Fruit fly (Drosophila melanogaster) whole organism, pupa: ENCODE measurements around the gene CG42811.

Experiments used
- CG10348 ChIP-seq: fragments of 200-800 bp; sonication (Bioruptor generic); IDR thresholded peaks from 2 replicates; pipeline ENCODE4 v1.3.6; 2022; ENCODE audit warnings: missing biosample characterization, missing genetic modification characterization
- CG12605 ChIP-seq: fragments of 200-800 bp; sonication (Bioruptor generic); IDR thresholded peaks from 2 replicates; pipeline ENCODE4 v1.3.6; 2022; ENCODE audit warnings: missing biosample characterization, missing genetic modification characterization
- CG13204 ChIP-seq: fragments of 200-800 bp; sonication (Bioruptor generic); optimal IDR thresholded peaks from 2 replicates; lab custom pipeline; 2018; ENCODE audit warnings: missing biosample characterization, mild to moderate bottlenecking, missing genetic modification characterization, moderate library complexity
- CG14655 ChIP-seq: fragments of 200-800 bp; sonication (Bioruptor generic); optimal IDR thresholded peaks from 3 replicates; lab custom pipeline; 2017; ENCODE audit warnings: mild to moderate bottlenecking, missing biosample characterization, missing genetic modification reagents, missing genetic modification characterization
- CG15710 ChIP-seq: fragments of 200-800 bp; sonication (Bioruptor generic); optimal IDR thresholded peaks from 2 replicates; lab custom pipeline; 2018; ENCODE audit warnings: missing biosample characterization, mild to moderate bottlenecking, missing genetic modification characterization, moderate library complexity
- CG17806 ChIP-seq: fragments of 200-800 bp; sonication (Bioruptor generic); optimal IDR thresholded peaks from 2 replicates; lab custom pipeline; 2018; ENCODE audit warnings: missing biosample characterization, mild to moderate bottlenecking, missing genetic modification characterization, moderate library complexity
- CG32121 ChIP-seq: fragments of 200-800 bp; sonication (Bioruptor generic); IDR thresholded peaks from 2 replicates; pipeline ENCODE4 v1.3.6; 2022; ENCODE audit warnings: missing biosample characterization, missing genetic modification characterization
- CG34367 ChIP-seq: fragments of 200-800 bp; sonication (Bioruptor generic); optimal IDR thresholded peaks from 2 replicates; lab custom pipeline; 2018; ENCODE audit warnings: missing biosample characterization, mild to moderate bottlenecking, missing genetic modification characterization
- CG4496 ChIP-seq: fragments of 200-800 bp; sonication (Bioruptor generic); IDR thresholded peaks from 3 replicates; pipeline ENCODE4 v1.3.6; 2022; ENCODE audit warnings: missing biosample characterization, missing genetic modification characterization
- CG8159 ChIP-seq: fragments of 200-800 bp; sonication (Bioruptor generic); optimal IDR thresholded peaks from 3 replicates; lab custom pipeline; 2018; ENCODE audit warnings: missing biosample characterization, mild to moderate bottlenecking, missing genetic modification characterization, moderate library complexity
- CG8301 ChIP-seq: fragments of 200-800 bp; sonication (Bioruptor generic); optimal IDR thresholded peaks from 2 replicates; lab custom pipeline; 2018; ENCODE audit warnings: missing biosample characterization, mild to moderate bottlenecking, missing genetic modification characterization
- CG9948 ChIP-seq: fragments of 200-800 bp; sonication (Bioruptor generic); optimal IDR thresholded peaks from 2 replicates; lab custom pipeline; 2018; ENCODE audit warnings: missing biosample characterization, mild to moderate bottlenecking, missing genetic modification characterization, moderate library complexity
- D1 ChIP-seq: fragments of 200-800 bp; sonication (Bioruptor generic); optimal IDR thresholded peaks from 2 replicates; lab custom pipeline; 2018; ENCODE audit warnings: missing biosample characterization, mild to moderate bottlenecking, missing genetic modification characterization, moderate library complexity
- EcR ChIP-seq: fragments of 200-800 bp; sonication (Bioruptor generic); optimal IDR thresholded peaks from 3 replicates; lab custom pipeline; 2019; ENCODE audit warnings: missing biosample characterization, missing genetic modification characterization, mild to moderate bottlenecking, moderate library complexity, missing genetic modification reagents
- Ets98B ChIP-seq: fragments of 200-800 bp; sonication (Bioruptor generic); IDR thresholded peaks from 2 replicates; pipeline ENCODE4 v1.3.6; 2022; ENCODE audit warnings: missing biosample characterization, missing genetic modification characterization
- Pif1A ChIP-seq: fragments of 200-800 bp; sonication (Bioruptor generic); optimal IDR thresholded peaks from 3 replicates; lab custom pipeline; 2016; ENCODE audit warnings: missing biosample characterization, missing genetic modification characterization
- Pif1B ChIP-seq: fragments of 200-800 bp; sonication (Bioruptor generic); optimal IDR thresholded peaks from 3 replicates; lab custom pipeline; 2016; ENCODE audit warnings: missing biosample characterization, missing genetic modification characterization
- Snoo ChIP-seq: fragments of 200-800 bp; sonication (Bioruptor generic); optimal IDR thresholded peaks from 3 replicates; lab custom pipeline; 2017; ENCODE audit warnings: missing biosample characterization, mild to moderate bottlenecking, missing genetic modification characterization, inconsistent platforms
- fd96Ca ChIP-seq: fragments of 200-800 bp; sonication (Bioruptor generic); IDR thresholded peaks from 3 replicates; pipeline ENCODE4 v1.3.6; 2022; ENCODE audit warnings: missing biosample characterization, missing genetic modification characterization
- gl ChIP-seq: fragments of 200-800 bp; sonication (Bioruptor generic); optimal IDR thresholded peaks from 2 replicates; lab custom pipeline; 2018; ENCODE audit warnings: missing biosample characterization, mild to moderate bottlenecking, missing genetic modification characterization
- rn ChIP-seq: fragments of 200-800 bp; sonication (Bioruptor generic); IDR thresholded peaks from 2 replicates; pipeline ENCODE4 v1.3.6; 2022; ENCODE audit warnings: missing biosample characterization, missing genetic modification characterization

CG42811 gene

dm6 chr3R:24367120-24367519, at the start of gene CG42811:
Gene CG42811 (minus strand): TSS chr3R:24367220.
- no peak for TF ChIP-seq Pif1A (GFP tag; lab: Kevin White, UChicago)
- TF ChIP-seq CG14655 = no peak
- no peak for TF ChIP-seq CG4496 (GFP tag; lab: Robert Waterston, UW)
- TF ChIP-seq CG34367 (tag; lab: Kevin White, UChicago) = no peak
- TF ChIP-seq D1 (tag; lab: Kevin White, UChicago) = no peak
- TF ChIP-seq Snoo = no peak
- no peak for TF ChIP-seq CG15710 (tag; lab: Kevin White, UChicago)
- no peak for TF ChIP-seq CG10348 (GFP tag; lab: Robert Waterston, UW)
- no peak for TF ChIP-seq CG32121 (GFP tag; lab: Robert Waterston, UW)
- TF ChIP-seq Pif1B (GFP tag; lab: Kevin White, UChicago) = no peak
- TF ChIP-seq gl = no peak
- TF ChIP-seq fd96Ca (GFP tag; lab: Robert Waterston, UW) = no peak
- no peak for TF ChIP-seq EcR
- no peak for TF ChIP-seq CG13204 (GFP tag; lab: Kevin White, UChicago)
- no peak for TF ChIP-seq CG9948 (tag; lab: Kevin White, UChicago)
- TF ChIP-seq Ets98B (GFP tag; lab: Robert Waterston, UW) = no peak
- TF ChIP-seq, all 21 proteins: peak for 0

- TF ChIP-seq Ets98B (GFP tag; lab: Robert Waterston, UW) (no peak), CG32121 (GFP tag; lab: Robert Waterston, UW) (no peak), gl (no peak), CG8301 (no peak), CG9948 (tag; lab: Kevin White, UChicago) (no peak), CG14655 (no peak), rn (GFP tag; lab: Robert Waterston, UW) (no peak), fd96Ca (GFP tag; lab: Robert Waterston, UW) (no peak), CG8159 (no peak), CG10348 (GFP tag; lab: Robert Waterston, UW) (no peak), CG13204 (GFP tag; lab: Kevin White, UChicago) (no peak), CG15710 (tag; lab: Kevin White, UChicago) (no peak), D1 (tag; lab: Kevin White, UChicago) (no peak), CG12605 (GFP tag; lab: Robert Waterston, UW) (no peak), Pif1B (GFP tag; lab: Kevin White, UChicago) (no peak), CG17806 (tag; lab: Kevin White, UChicago) (no peak), EcR (no peak), Pif1A (GFP tag; lab: Kevin White, UChicago) (no peak)
Observed at dm6 chr3R:24392207-24392939, 25.4 kb upstream of the CG42811 start, which contains the start of gene CG13616. Gene CG13616 (plus strand): TSS chr3R:24392889.

- TF ChIP-seq CG17806 (tag; lab: Kevin White, UChicago) (no peak), CG4496 (GFP tag; lab: Robert Waterston, UW) (no peak), Snoo (no peak), Ets98B (GFP tag; lab: Robert Waterston, UW) (no peak), CG15710 (tag; lab: Kevin White, UChicago) (no peak), gl (no peak)
- TF ChIP-seq, all 21 proteins: peak for 0
Observed at dm6 chr3R:24390239-24390638, 23.2 kb upstream of the CG42811 start, which contains the start of the genes CG5768 and CG13615. Gene CG5768 (minus strand): TSS chr3R:24390339. Gene CG13615 (plus strand): TSS chr3R:24390518.

dm6 chr3R:24386434-24386833, 19.4 kb upstream of the CG42811 start:
- TF ChIP-seq CG32121 (GFP tag; lab: Robert Waterston, UW) = no peak
- no peak for TF ChIP-seq CG15710 (tag; lab: Kevin White, UChicago)
- no peak for TF ChIP-seq CG4496 (GFP tag; lab: Robert Waterston, UW)
- TF ChIP-seq CG13204 (GFP tag; lab: Kevin White, UChicago) = no peak
- TF ChIP-seq CG10348 (GFP tag; lab: Robert Waterston, UW) = no peak
- TF ChIP-seq Pif1A (GFP tag; lab: Kevin White, UChicago) = no peak
- no peak for TF ChIP-seq Pif1B (GFP tag; lab: Kevin White, UChicago)
- TF ChIP-seq CG17806 (tag; lab: Kevin White, UChicago) = no peak

dm6 chr3R:24384952-24385351, 17.9 kb upstream of the CG42811 start, which contains the start of gene CG17780:
Gene CG17780 (minus strand): TSS chr3R:24385052.
- TF ChIP-seq fd96Ca (GFP tag; lab: Robert Waterston, UW) (no peak), gl (no peak), CG4496 (GFP tag; lab: Robert Waterston, UW) (no peak), rn (GFP tag; lab: Robert Waterston, UW) (no peak), CG15710 (tag; lab: Kevin White, UChicago) (no peak), Pif1A (GFP tag; lab: Kevin White, UChicago) (no peak), CG17806 (tag; lab: Kevin White, UChicago) (no peak), CG34367 (tag; lab: Kevin White, UChicago) (no peak), CG13204 (GFP tag; lab: Kevin White, UChicago) (no peak), Pif1B (GFP tag; lab: Kevin White, UChicago) (no peak)

- TF ChIP-seq CG14655 = no peak
- TF ChIP-seq CG17806 (tag; lab: Kevin White, UChicago) = no peak
- no peak for TF ChIP-seq Pif1B (GFP tag; lab: Kevin White, UChicago)
- no peak for TF ChIP-seq CG15710 (tag; lab: Kevin White, UChicago)
Observed at dm6 chr3R:24376565-24376964, 9.5 kb upstream of the CG42811 start, which contains the start of gene CG33342. Gene CG33342 (plus strand): TSS chr3R:24376865.
